Fruit fly (Drosophila melanogaster) whole organism, pupa: ENCODE data around the gene CG6340.

Experiments
- CG13204 ChIP-seq: fragments of 200-800 bp; sonication (Bioruptor generic); optimal IDR thresholded peaks from 2 replicates; lab custom pipeline; 2018; ENCODE audit warnings: missing biosample characterization, mild to moderate bottlenecking, missing genetic modification characterization, moderate library complexity
- CG17806 ChIP-seq: fragments of 200-800 bp; sonication (Bioruptor generic); optimal IDR thresholded peaks from 2 replicates; lab custom pipeline; 2018; ENCODE audit warnings: missing biosample characterization, mild to moderate bottlenecking, missing genetic modification characterization, moderate library complexity
- CG32121 ChIP-seq: fragments of 200-800 bp; sonication (Bioruptor generic); IDR thresholded peaks from 2 replicates; pipeline ENCODE4 v1.3.6; 2022; ENCODE audit warnings: missing biosample characterization, missing genetic modification characterization
- CG34367 ChIP-seq: fragments of 200-800 bp; sonication (Bioruptor generic); optimal IDR thresholded peaks from 2 replicates; lab custom pipeline; 2018; ENCODE audit warnings: missing biosample characterization, mild to moderate bottlenecking, missing genetic modification characterization
- CG4496 ChIP-seq: fragments of 200-800 bp; sonication (Bioruptor generic); IDR thresholded peaks from 3 replicates; pipeline ENCODE4 v1.3.6; 2022; ENCODE audit warnings: missing biosample characterization, missing genetic modification characterization
- CG8159 ChIP-seq: fragments of 200-800 bp; sonication (Bioruptor generic); optimal IDR thresholded peaks from 3 replicates; lab custom pipeline; 2018; ENCODE audit warnings: missing biosample characterization, mild to moderate bottlenecking, missing genetic modification characterization, moderate library complexity
- CG9948 ChIP-seq: fragments of 200-800 bp; sonication (Bioruptor generic); optimal IDR thresholded peaks from 2 replicates; lab custom pipeline; 2018; ENCODE audit warnings: missing biosample characterization, mild to moderate bottlenecking, missing genetic modification characterization, moderate library complexity
- D1 ChIP-seq: fragments of 200-800 bp; sonication (Bioruptor generic); optimal IDR thresholded peaks from 2 replicates; lab custom pipeline; 2018; ENCODE audit warnings: missing biosample characterization, mild to moderate bottlenecking, missing genetic modification characterization, moderate library complexity
- EcR ChIP-seq: fragments of 200-800 bp; sonication (Bioruptor generic); optimal IDR thresholded peaks from 3 replicates; lab custom pipeline; 2019; ENCODE audit warnings: missing biosample characterization, missing genetic modification characterization, mild to moderate bottlenecking, moderate library complexity, missing genetic modification reagents
- fd96Ca ChIP-seq: fragments of 200-800 bp; sonication (Bioruptor generic); IDR thresholded peaks from 3 replicates; pipeline ENCODE4 v1.3.6; 2022; ENCODE audit warnings: missing biosample characterization, missing genetic modification characterization
- rn ChIP-seq: fragments of 200-800 bp; sonication (Bioruptor generic); IDR thresholded peaks from 2 replicates; pipeline ENCODE4 v1.3.6; 2022; ENCODE audit warnings: missing biosample characterization, missing genetic modification characterization

DNA sequence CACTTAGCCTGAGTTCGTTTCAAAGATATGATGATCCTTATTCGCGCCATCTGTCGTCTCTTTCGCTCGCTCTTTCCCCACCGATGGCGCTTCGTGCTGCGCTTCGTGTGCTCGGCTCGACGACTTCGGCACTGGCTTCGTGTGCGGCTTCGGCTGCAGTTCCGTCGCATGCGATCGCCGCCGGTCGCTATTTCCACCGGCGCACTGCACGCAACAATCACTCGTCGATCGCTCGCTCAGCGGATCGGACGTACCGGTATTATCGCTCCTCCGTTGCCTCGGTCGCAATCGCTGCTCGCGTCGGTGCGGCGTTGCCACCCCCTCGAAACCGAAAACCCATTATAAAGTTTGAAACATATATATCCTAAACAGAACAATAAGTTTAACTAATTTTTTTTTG, 16.6 kb downstream of the CG6340 start:
- TF ChIP-seq fd96Ca (GFP tag; lab: Robert Waterston, UW) = 0 out of 3 replicates have a peak, but pooled peaks have one; percentile 12
- peak; percentile 3 for TF ChIP-seq CG34367 (tag; lab: Kevin White, UChicago)
- TF ChIP-seq CG4496 (GFP tag; lab: Robert Waterston, UW) = peak; percentile 87
- TF ChIP-seq CG13204 (GFP tag; lab: Kevin White, UChicago) = peak; percentile 52
- no peak for TF ChIP-seq EcR (GFP tag; lab: Kevin White, UChicago)
- no peak for TF ChIP-seq D1 (tag; lab: Kevin White, UChicago)
- no peak for TF ChIP-seq CG9948
- no peak for TF ChIP-seq CG32121
- TF ChIP-seq CG17806 = no peak
- no peak for TF ChIP-seq rn (GFP tag; lab: Robert Waterston, UW)
- TF ChIP-seq CG8159 (tag; lab: Kevin White, UChicago) = peak; percentile 25
